Worm (Caenorhabditis elegans) whole organism, L4 larva: ENCODE measurements around the gene cyp-32B1.

Experiments used
- F37D6.2 ChIP-seq: sonication (generic microtip); optimal IDR thresholded peaks from 2 replicates; lab custom pipeline; 2016; ENCODE audit warnings: mild to moderate bottlenecking, missing genetic modification characterization, missing compliant biosample characterization
- ZK546.5 ChIP-seq, 2 experiments: sonication (generic microtip); optimal IDR thresholded peaks; 2 replicates each; lab custom pipeline; 2017; ENCODE audit warnings: missing biosample characterization in 2 of 2, missing genetic modification characterization in 2 of 2
- ctbp-1 ChIP-seq: fragments of 200-800 bp; sonication (Bioruptor generic); IDR thresholded peaks from 2 replicates; pipeline ENCODE4 v1.3.6; 2022; ENCODE audit warnings: missing genetic modification reagents, missing genetic modification characterization, missing compliant biosample characterization
- daf-12 ChIP-seq: fragments of 150-350 bp; optimal IDR thresholded peaks from 2 replicates; lab custom pipeline; 2014; ENCODE audit warnings: missing biosample characterization, missing genetic modification reagents, missing genetic modification characterization
- lin-1 ChIP-seq: fragments of 200-800 bp; sonication (Bioruptor generic); IDR thresholded peaks from 2 replicates; pipeline ENCODE4 v1.3.6; 2022; ENCODE audit warnings: missing genetic modification reagents, missing genetic modification characterization, missing compliant biosample characterization
- lin-39 ChIP-seq: fragments of 150-350 bp; optimal IDR thresholded peaks from 2 replicates; lab custom pipeline; 2014; ENCODE audit warnings: missing biosample characterization, missing genetic modification reagents, missing genetic modification characterization
- lir-3 ChIP-seq: sonication (generic microtip); optimal IDR thresholded peaks from 2 replicates; lab custom pipeline; 2016; ENCODE audit warnings: mild to moderate bottlenecking, missing genetic modification characterization, missing compliant biosample characterization
- mxl-2 ChIP-seq: fragments of 200-800 bp; sonication (Bioruptor generic); conservative IDR thresholded peaks from 2 replicates; pipeline ENCODE4 v1.3.6; 2022; ENCODE audit warnings: missing genetic modification reagents, missing genetic modification characterization, missing compliant biosample characterization
- nhr-28 ChIP-seq: fragments of 150-350 bp; optimal IDR thresholded peaks from 2 replicates; lab custom pipeline; 2014; ENCODE audit warnings: missing biosample characterization, missing genetic modification characterization
- nhr-77 ChIP-seq: fragments of 150-350 bp; optimal IDR thresholded peaks from 2 replicates; lab custom pipeline; 2014; ENCODE audit warnings: missing biosample characterization, missing genetic modification characterization
- pha-4 ChIP-seq, 2 experiments: fragments of 150-350 bp in 1 of 2; fragments of 200-800 bp in 1 of 2; sonication (Bioruptor generic) in 1 of 2; IDR thresholded peaks in 1 of 2; optimal IDR thresholded peaks in 1 of 2; 2 replicates each; pipeline versions ENCODE4 v1.3.6 to Lab custom; 2014 to 2022; ENCODE audit warnings: missing genetic modification characterization in 2 of 2, missing genetic modification reagents in 2 of 2, missing biosample characterization in 1 of 2, missing compliant biosample characterization in 1 of 2
- unc-39 ChIP-seq: sonication (generic microtip); optimal IDR thresholded peaks from 2 replicates; lab custom pipeline; 2017; ENCODE audit warnings: missing biosample characterization, missing genetic modification characterization
- ztf-11 ChIP-seq: fragments of 150-350 bp; optimal IDR thresholded peaks from 2 replicates; lab custom pipeline; 2014; ENCODE audit warnings: missing biosample characterization, missing genetic modification characterization

ce11 chrV:2156830-2157229, 44.4 kb downstream of the cyp-32B1 start, which contains the start of gene srbc-22:
- TF ChIP-seq lin-39 (tag; lab: Kevin White, UChicago), result no peak
- TF ChIP-seq F37D6.2 (tag; lab: Kevin White, UChicago), result no peak
- TF ChIP-seq ztf-11 (tag; lab: Kevin White, UChicago), result no peak
- no peak for TF ChIP-seq nhr-28 (tag; lab: Kevin White, UChicago)
- no peak for TF ChIP-seq pha-4 (GFP tag; IDR thresholded peaks at IDR 0.05; lab: Robert Waterston, UW)
- TF ChIP-seq pha-4 (tag; optimal IDR thresholded peaks at IDR 0.05; lab: Kevin White, UChicago), result no peak
- TF ChIP-seq nhr-77 (tag; lab: Kevin White, UChicago), result no peak
- TF ChIP-seq ctbp-1 (GFP tag; lab: Robert Waterston, UW), result no peak
- TF ChIP-seq unc-39, result no peak
- TF ChIP-seq daf-12, result no peak
- TF ChIP-seq mxl-2 (GFP tag; lab: Robert Waterston, UW), result no peak
- TF ChIP-seq lir-3 (tag; lab: Kevin White, UChicago), result no peak
- TF ChIP-seq ZK546.5 (tag; optimal IDR thresholded peaks at IDR 0.05; lab: Kevin White, UChicago), result no peak
- TF ChIP-seq lin-1 (GFP tag; lab: Robert Waterston, UW), result no peak
